Fruit fly (Drosophila melanogaster): Measurements from ENCODE around the gene Or85e.

dm6 chr3R:8667568-8667967 is 31.9 kb upstream of the Or85e start, which contains the start of gene CG8036:
- no peak for TF ChIP-seq br (GFP tag; optimal IDR thresholded peaks at IDR 0.05)
- no peak for TF ChIP-seq OdsH (GFP tag; optimal IDR thresholded peaks at IDR 0.05)
- no peak for TF ChIP-seq Abd-B (GFP tag; optimal IDR thresholded peaks at IDR 0.05)
- TF ChIP-seq foxo (GFP tag; optimal IDR thresholded peaks at IDR 0.05), result no peak

Data from whole organism, wandering third instar larva.